Fruit fly (Drosophila melanogaster) whole organism, wandering third instar larva: ENCODE results near the gene CG44405.

ENCODE experiments used
- Abd-B ChIP-seq: fragments of >200 bp; optimal IDR thresholded peaks from 2 replicates; lab custom pipeline; 2017; ENCODE audit warnings: missing biosample characterization, missing genetic modification characterization
- CG32264 ChIP-seq: fragments of 200-800 bp; sonication (Bioruptor generic); optimal IDR thresholded peaks from 2 replicates; lab custom pipeline; 2016; ENCODE audit warnings: missing biosample characterization, missing genetic modification characterization
- CG9705 ChIP-seq: fragments of 200-800 bp; sonication (Bioruptor generic); optimal IDR thresholded peaks from 2 replicates; lab custom pipeline; 2018; ENCODE audit warnings: missing biosample characterization, mild to moderate bottlenecking, missing genetic modification characterization
- CrebA ChIP-seq: fragments of 200-800 bp; sonication (Bioruptor generic); optimal IDR thresholded peaks from 2 replicates; lab custom pipeline; 2016; ENCODE audit warnings: missing biosample characterization, mild to moderate bottlenecking, missing genetic modification characterization, borderline replicate concordance
- Dfd ChIP-seq: fragments of >200 bp; optimal IDR thresholded peaks from 2 replicates; lab custom pipeline; 2017; ENCODE audit warnings: missing biosample characterization, missing genetic modification characterization
- Dif ChIP-seq: fragments of 200-275, 200-300 bp; sonication (Bioruptor generic); optimal IDR thresholded peaks from 2 replicates; lab custom pipeline; 2018; ENCODE audit warnings: missing biosample characterization, missing genetic modification characterization; ENCODE audit not compliant: partially characterized antibody
- GATAd ChIP-seq: sonication (Bioruptor generic); optimal IDR thresholded peaks from 2 replicates; lab custom pipeline; 2016; ENCODE audit warnings: missing biosample characterization, missing genetic modification characterization
- HLH106 ChIP-seq: fragments of 200-800 bp; optimal IDR thresholded peaks from 3 replicates; lab custom pipeline; 2019; ENCODE audit warnings: missing biosample characterization, mild to moderate bottlenecking, missing genetic modification characterization, moderate library complexity
- Hnf4 ChIP-seq: fragments of 200-800 bp; sonication (Bioruptor generic); optimal IDR thresholded peaks from 2 replicates; lab custom pipeline; 2016; ENCODE audit warnings: missing biosample characterization, mild to moderate bottlenecking, missing genetic modification characterization
- Hr78 ChIP-seq: fragments of >200 bp; optimal IDR thresholded peaks from 2 replicates; lab custom pipeline; 2017; ENCODE audit warnings: missing biosample characterization, missing genetic modification characterization
- Jra ChIP-seq: sonication (Bioruptor generic); optimal IDR thresholded peaks from 2 replicates; lab custom pipeline; 2016; ENCODE audit warnings: missing biosample characterization, missing genetic modification characterization
- Myc ChIP-seq: fragments of >200 bp; optimal IDR thresholded peaks from 2 replicates; lab custom pipeline; 2017
- N ChIP-seq: fragments of >200 bp; optimal IDR thresholded peaks from 2 replicates; lab custom pipeline; 2018; ENCODE audit warnings: missing biosample characterization, missing external identifiers, missing genetic modification characterization
- OdsH ChIP-seq: fragments of 200-800 bp; sonication (Bioruptor generic); optimal IDR thresholded peaks from 2 replicates; lab custom pipeline; 2016; ENCODE audit warnings: missing biosample characterization, mild to moderate bottlenecking, missing genetic modification characterization
- Rel ChIP-seq, 2 experiments: fragments of 200-800 bp; sonication (Bioruptor generic) in 1 of 2; optimal IDR thresholded peaks; 2 replicates in 1 of 2; 3 replicates in 1 of 2; lab custom pipeline; 2016 to 2019; ENCODE audit warnings: mild to moderate bottlenecking in 2 of 2, missing biosample characterization in 2 of 2, missing genetic modification characterization in 2 of 2, moderate library complexity in 1 of 2
- Sp1 ChIP-seq: fragments of 200-800 bp; sonication (Bioruptor generic); optimal IDR thresholded peaks from 3 replicates; lab custom pipeline; 2019; ENCODE audit warnings: missing biosample characterization, mild to moderate bottlenecking, missing genetic modification characterization, moderate library complexity
- Vsx2 ChIP-seq: fragments of 200-300, 225-300 bp; sonication (Bioruptor generic); optimal IDR thresholded peaks from 2 replicates; lab custom pipeline; 2018; ENCODE audit warnings: missing biosample characterization, missing genetic modification characterization; ENCODE audit not compliant: partially characterized antibody
- br ChIP-seq: fragments of 200-800 bp; sonication (Bioruptor generic); optimal IDR thresholded peaks from 2 replicates; lab custom pipeline; 2016; ENCODE audit warnings: missing biosample characterization, missing genetic modification characterization
- brk ChIP-seq: fragments of 200-800 bp; sonication (Bioruptor generic); optimal IDR thresholded peaks from 2 replicates; lab custom pipeline; 2016; ENCODE audit warnings: missing biosample characterization, mild to moderate bottlenecking, missing genetic modification characterization
- dl ChIP-seq, 2 experiments: fragments of 175-275, 200-275 bp in 1 of 2; fragments of 200-275 bp in 1 of 2; sonication (Bioruptor generic); optimal IDR thresholded peaks; lab custom pipeline; 2018; ENCODE audit warnings: mild to moderate bottlenecking in 2 of 2, missing biosample characterization in 2 of 2, missing genetic modification characterization in 2 of 2, moderate library complexity in 2 of 2; ENCODE audit not compliant: partially characterized antibody in 2 of 2, insufficient read depth in 1 of 2
- dmrt93B ChIP-seq: fragments of 200-800 bp; sonication (Bioruptor generic); optimal IDR thresholded peaks from 2 replicates; lab custom pipeline; 2018; ENCODE audit warnings: missing biosample characterization, mild to moderate bottlenecking, missing genetic modification characterization
- dsf ChIP-seq: sonication (Bioruptor generic); optimal IDR thresholded peaks from 2 replicates; lab custom pipeline; 2016; ENCODE audit warnings: missing biosample characterization, missing genetic modification characterization, borderline replicate concordance
- ey ChIP-seq: fragments of 200-800 bp; sonication (Bioruptor generic); optimal IDR thresholded peaks from 2 replicates; lab custom pipeline; 2016; ENCODE audit warnings: missing biosample characterization, missing genetic modification characterization
- foxo ChIP-seq, 2 experiments: fragments of 200-800 bp; sonication (Bioruptor generic); optimal IDR thresholded peaks; 2 replicates in 1 of 2; 3 replicates in 1 of 2; lab custom pipeline; 2016 to 2017; ENCODE audit warnings: missing biosample characterization in 2 of 2, missing genetic modification characterization in 2 of 2
- fru ChIP-seq: fragments of 200-800 bp; sonication (Bioruptor generic); optimal IDR thresholded peaks from 3 replicates; lab custom pipeline; 2016; ENCODE audit warnings: missing biosample characterization, mild to moderate bottlenecking, missing genetic modification characterization
- h ChIP-seq: fragments of 200-800 bp; sonication (Bioruptor generic); optimal IDR thresholded peaks from 3 replicates; lab custom pipeline; 2016; ENCODE audit warnings: missing biosample characterization, mild to moderate bottlenecking, missing genetic modification characterization
- jim ChIP-seq: fragments of 175-275, 200-325 bp; sonication (Bioruptor generic); optimal IDR thresholded peaks from 2 replicates; lab custom pipeline; 2016; ENCODE audit warnings: missing biosample characterization, mild to moderate bottlenecking, missing genetic modification characterization
- lola ChIP-seq: fragments of >200 bp; optimal IDR thresholded peaks from 2 replicates; lab custom pipeline; 2017; ENCODE audit warnings: missing biosample characterization, missing genetic modification characterization
- rgr ChIP-seq: fragments of 200-800 bp; sonication (Bioruptor generic); optimal IDR thresholded peaks from 3 replicates; lab custom pipeline; 2016; ENCODE audit warnings: missing biosample characterization, mild to moderate bottlenecking, missing genetic modification characterization
- sage ChIP-seq: fragments of 200-800 bp; sonication (Bioruptor generic); optimal IDR thresholded peaks from 2 replicates; lab custom pipeline; 2016; ENCODE audit warnings: missing biosample characterization, mild to moderate bottlenecking, missing genetic modification characterization
- sv ChIP-seq: fragments of 200-800 bp; sonication (Bioruptor generic); optimal IDR thresholded peaks from 3 replicates; lab custom pipeline; 2016; ENCODE audit warnings: missing biosample characterization, missing genetic modification characterization
- tai ChIP-seq: sonication (Bioruptor generic); optimal IDR thresholded peaks from 2 replicates; lab custom pipeline; 2016; ENCODE audit warnings: missing biosample characterization, missing genetic modification characterization
- usp ChIP-seq: fragments of >200 bp; optimal IDR thresholded peaks from 2 replicates; lab custom pipeline; 2017; ENCODE audit warnings: missing biosample characterization, missing genetic modification characterization
- woc ChIP-seq: sonication (Bioruptor generic); optimal IDR thresholded peaks from 2 replicates; lab custom pipeline; 2016; ENCODE audit warnings: missing biosample characterization, mild to moderate bottlenecking, missing genetic modification characterization

Gene CG44405

DNA sequence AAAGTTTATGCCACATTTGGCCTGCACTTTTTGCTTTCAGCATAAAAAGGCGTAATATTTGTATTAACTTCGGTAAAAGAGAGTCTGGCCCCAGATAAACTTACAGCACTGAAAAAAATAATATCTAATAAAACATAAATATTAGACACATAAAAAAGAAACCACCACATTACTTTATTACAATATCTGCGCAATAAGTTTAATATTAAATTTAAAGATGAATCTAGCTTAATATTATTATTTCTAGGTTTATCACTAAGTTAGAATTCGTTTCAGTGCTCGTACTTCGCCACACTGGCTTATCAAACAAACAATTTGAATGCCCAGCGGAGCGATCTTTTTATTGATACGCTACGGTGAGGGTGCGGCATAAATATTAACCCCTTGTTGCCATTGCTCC, 15.7 kb upstream of the CG44405 start:
- TF ChIP-seq rgr (GFP tag; lab: Kevin White, UChicago) (peak; percentile 22), Hr78 (GFP tag; lab: Kevin White, UChicago) (no peak), HLH106 (tag; lab: Kevin White, UChicago) (peak; percentile 60), h (GFP tag; lab: Kevin White, UChicago) (peak; percentile 45), sv (GFP tag; lab: Kevin White, UChicago) (no peak), foxo (GFP tag; optimal IDR thresholded peaks at IDR 0.05; lab: Kevin White, UChicago) (peak in 1 of 2 experiments; percentile 25), fru (GFP tag; lab: Kevin White, UChicago) (peak; percentile 16)

DNA sequence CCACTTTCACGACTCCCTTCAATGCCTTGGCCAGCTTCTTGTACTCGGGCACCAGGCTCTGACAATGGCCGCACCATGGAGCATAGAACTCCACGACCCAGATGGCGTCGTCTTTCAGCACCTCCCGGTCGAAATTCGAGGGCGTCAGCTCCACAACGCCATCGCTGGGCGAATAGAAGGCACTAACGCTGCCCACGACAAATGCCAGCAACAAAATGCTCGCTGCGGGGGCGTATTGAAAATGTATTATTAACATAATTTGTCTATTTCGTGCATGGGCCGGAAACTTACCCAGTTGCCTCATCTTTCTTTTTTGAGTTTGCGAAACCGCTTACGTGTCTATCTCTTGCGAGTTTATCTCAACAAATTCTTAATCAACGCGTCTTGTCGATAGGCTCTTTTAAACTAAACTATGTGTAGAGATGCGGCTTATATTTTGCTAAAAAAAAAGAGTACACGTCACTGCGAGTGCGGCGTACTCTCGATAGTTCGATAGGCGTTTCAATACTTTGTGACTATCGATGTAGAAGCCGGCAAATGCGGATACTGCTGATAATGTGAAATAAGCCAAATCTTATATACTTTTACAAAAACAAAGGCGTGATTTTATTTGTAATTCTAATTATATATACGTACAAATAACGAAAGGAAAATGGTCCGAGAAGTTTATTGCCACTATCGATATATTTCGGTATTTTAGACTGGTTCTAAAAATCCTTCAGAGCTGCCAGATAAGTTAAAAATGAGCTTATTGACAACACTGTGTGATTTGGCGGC, 14.3 kb upstream of the CG44405 start, which contains the start of gene CaBP1:
Gene CaBP1 (minus strand): TSS at position 487 of the 777 bp plus-strand sequence.
- TF ChIP-seq dl (GFP tag; optimal IDR thresholded peaks at IDR 0.05; lab: Kevin White, UChicago; ENCODE audit: insufficient read depth in 1 of 2, partially characterized antibody in 2 of 2): no peak
- no peak for TF ChIP-seq HLH106 (tag; lab: Kevin White, UChicago)
- peak; percentile 61 for TF ChIP-seq Myc (lab: Kevin White, UChicago)
- no peak for TF ChIP-seq Dfd
- no peak for TF ChIP-seq GATAd (GFP tag; lab: Kevin White, UChicago)
- TF ChIP-seq Abd-B (GFP tag; lab: Kevin White, UChicago): no peak
- no peak for TF ChIP-seq Vsx2 (GFP tag; lab: Kevin White, UChicago)
- no peak for TF ChIP-seq ey (GFP tag; lab: Kevin White, UChicago)
- peak; percentile 20 for TF ChIP-seq Jra (GFP tag; lab: Kevin White, UChicago)
- no peak for TF ChIP-seq Dif (GFP tag; lab: Kevin White, UChicago)
- no peak for TF ChIP-seq Hr78 (GFP tag; lab: Kevin White, UChicago)
- TF ChIP-seq sv (GFP tag; lab: Kevin White, UChicago): no peak
- TF ChIP-seq tai: no peak
- TF ChIP-seq Sp1 (GFP tag; lab: Kevin White, UChicago): no peak
- TF ChIP-seq Hnf4 (GFP tag; lab: Kevin White, UChicago): peak; percentile 20
- no peak for TF ChIP-seq Rel (GFP tag; optimal IDR thresholded peaks at IDR 0.05; lab: Kevin White, UChicago)
- peak; percentile 4 for TF ChIP-seq Rel (tag; optimal IDR thresholded peaks at IDR 0.05; lab: Kevin White, UChicago)
- no peak for TF ChIP-seq sage
- peak; percentile 18 for TF ChIP-seq h (GFP tag; lab: Kevin White, UChicago)
- TF ChIP-seq CrebA (GFP tag; lab: Kevin White, UChicago): peak; percentile 79
- TF ChIP-seq jim (GFP tag; lab: Kevin White, UChicago): no peak
- TF ChIP-seq brk (GFP tag; lab: Kevin White, UChicago): peak; percentile 50
- no peak for TF ChIP-seq OdsH (GFP tag; lab: Kevin White, UChicago)
- TF ChIP-seq CG9705 (GFP tag; lab: Kevin White, UChicago): no peak
- no peak for TF ChIP-seq br (GFP tag; lab: Kevin White, UChicago)
- TF ChIP-seq woc: no peak
- TF ChIP-seq N: no peak
- no peak for TF ChIP-seq lola (GFP tag; lab: Kevin White, UChicago)

DNA sequence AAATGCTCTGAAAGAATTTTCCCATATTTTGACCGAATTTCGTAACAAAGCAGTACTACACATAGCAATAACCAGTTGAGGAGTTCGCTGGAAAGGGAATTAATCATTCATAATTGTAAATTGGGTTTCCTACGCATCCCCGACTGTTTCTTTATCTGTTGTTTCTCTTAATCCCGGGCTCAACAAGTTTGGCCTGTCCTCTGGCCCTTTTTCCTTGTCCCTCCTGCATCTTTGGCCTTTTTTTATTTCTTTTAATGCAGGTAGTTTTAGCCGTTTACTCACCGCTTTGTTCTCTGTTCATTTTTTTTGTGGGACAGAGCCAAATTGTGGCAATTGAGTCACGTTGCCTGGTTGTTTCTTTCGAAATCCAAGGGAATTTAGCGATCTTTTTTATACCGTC, 11.6 kb upstream of the CG44405 start:
- no peak for TF ChIP-seq dmrt93B (GFP tag; lab: Kevin White, UChicago)
- no peak for TF ChIP-seq dsf
- TF ChIP-seq jim (GFP tag; lab: Kevin White, UChicago): no peak
- no peak for TF ChIP-seq foxo (GFP tag; optimal IDR thresholded peaks at IDR 0.05; lab: Kevin White, UChicago)
- TF ChIP-seq N: no peak
- no peak for TF ChIP-seq HLH106 (tag; lab: Kevin White, UChicago)
- TF ChIP-seq usp (GFP tag; lab: Kevin White, UChicago): no peak
- TF ChIP-seq Abd-B (GFP tag; lab: Kevin White, UChicago): no peak
- no peak for TF ChIP-seq CG32264 (GFP tag; lab: Kevin White, UChicago)
